Worm (Caenorhabditis elegans) whole organism, young adult: Measurements from ENCODE around the gene age-1.

ENCODE experiments used
- B0035.1 ChIP-seq: sonication (generic microtip); optimal IDR thresholded peaks from 2 replicates; lab custom pipeline; 2016; ENCODE audit warnings: missing genetic modification characterization, mild to moderate bottlenecking, missing compliant biosample characterization, missing genotype, missing genetic modification reagents
- D2030.7 ChIP-seq: fragments of 200-800 bp; sonication (Bioruptor generic); IDR thresholded peaks from 2 replicates; pipeline ENCODE4 v1.3.6; 2022; ENCODE audit warnings: missing genetic modification reagents, missing genetic modification characterization, missing compliant biosample characterization
- F33H1.4 ChIP-seq: fragments of 200-800 bp; sonication (Bioruptor generic); IDR thresholded peaks from 2 replicates; pipeline ENCODE4 v1.3.6; 2022; ENCODE audit warnings: missing genetic modification reagents, missing genetic modification characterization, missing compliant biosample characterization
- F37B4.10 ChIP-seq: fragments of 200-800 bp; sonication (Bioruptor generic); IDR thresholded peaks from 2 replicates; pipeline ENCODE4 v1.3.6; 2022; ENCODE audit warnings: missing genetic modification characterization, missing compliant biosample characterization
- F49E8.2 ChIP-seq: sonication (generic microtip); optimal IDR thresholded peaks from 3 replicates; lab custom pipeline; 2017; ENCODE audit warnings: missing genetic modification characterization, mild to moderate bottlenecking, missing compliant biosample characterization, antibody characterized with exemption, moderate library complexity; ENCODE audit not compliant: insufficient read depth
- Y56A3A.18 ChIP-seq: fragments of 200-800 bp; sonication (Bioruptor generic); IDR thresholded peaks from 2 replicates; pipeline ENCODE4 v1.3.6; 2022; ENCODE audit warnings: missing genetic modification reagents, missing genetic modification characterization, missing compliant biosample characterization
- ama-1 ChIP-seq, 3 experiments: fragments of 150-350 bp in 1 of 3; sonication (generic microtip) in 2 of 3; optimal IDR thresholded peaks; 2 replicates each; lab custom pipeline; 2014 to 2018; ENCODE audit warnings: missing biosample characterization in 2 of 3, missing genetic modification characterization in 2 of 3, missing genetic modification reagents in 2 of 3
- aptf-3 ChIP-seq: fragments of 200-800 bp; sonication (Bioruptor generic); IDR thresholded peaks from 2 replicates; pipeline ENCODE4 v1.3.6; 2022; ENCODE audit warnings: missing genetic modification characterization, missing compliant biosample characterization
- attf-6 ChIP-seq: fragments of 200-800 bp; sonication (Bioruptor generic); IDR thresholded peaks from 2 replicates; pipeline ENCODE4 v1.3.6; 2022; ENCODE audit warnings: missing genetic modification reagents, missing genetic modification characterization, missing compliant biosample characterization
- ceh-27 ChIP-seq: fragments of 200-800 bp; sonication (Bioruptor generic); optimal IDR thresholded peaks from 2 replicates; lab custom pipeline; 2018; ENCODE audit warnings: mild to moderate bottlenecking, missing genetic modification characterization, moderate library complexity, missing compliant biosample characterization
- ceh-40 ChIP-seq: fragments of 200-800 bp; sonication (Bioruptor generic); IDR thresholded peaks from 2 replicates; pipeline ENCODE4 v1.3.6; 2022; ENCODE audit warnings: missing genetic modification characterization, missing compliant biosample characterization
- ceh-79 ChIP-seq: sonication (generic microtip); optimal IDR thresholded peaks from 2 replicates; lab custom pipeline; 2017; ENCODE audit warnings: mild to moderate bottlenecking, missing genetic modification characterization, missing compliant biosample characterization
- egl-44 ChIP-seq: fragments of 200-800 bp; sonication (Bioruptor generic); IDR thresholded peaks from 2 replicates; pipeline ENCODE4 v1.3.6; 2022; ENCODE audit warnings: missing genetic modification reagents, missing genetic modification characterization, missing compliant biosample characterization
- egrh-3 ChIP-seq: fragments of 200-800 bp; sonication (Bioruptor generic); IDR thresholded peaks from 2 replicates; pipeline ENCODE4 v1.3.6; 2022; ENCODE audit warnings: missing genetic modification reagents, missing genetic modification characterization, missing compliant biosample characterization
- ekl-4 ChIP-seq: fragments of 200-800 bp; sonication (Bioruptor generic); IDR thresholded peaks from 2 replicates; pipeline ENCODE4 v1.3.6; 2022; ENCODE audit warnings: missing genetic modification reagents, missing genetic modification characterization, missing compliant biosample characterization
- hlh-26 ChIP-seq: fragments of 200-800 bp; sonication (Bioruptor generic); conservative IDR thresholded peaks from 2 replicates; pipeline ENCODE4 v1.3.6; 2022; ENCODE audit warnings: missing genetic modification reagents, missing genetic modification characterization, missing compliant biosample characterization
- hmg-1.2 ChIP-seq: fragments of 200-800 bp; sonication (Bioruptor generic); IDR thresholded peaks from 2 replicates; pipeline ENCODE4 v1.3.6; 2022; ENCODE audit warnings: missing genetic modification reagents, missing genetic modification characterization, missing compliant biosample characterization
- lag-1 ChIP-seq: fragments of 200-800 bp; sonication (Bioruptor generic); IDR thresholded peaks from 2 replicates; pipeline ENCODE4 v1.3.6; 2022; ENCODE audit warnings: missing genetic modification reagents, missing genetic modification characterization, missing compliant biosample characterization
- let-526 ChIP-seq: fragments of 200-800 bp; sonication (Bioruptor generic); IDR thresholded peaks from 2 replicates; pipeline ENCODE4 v1.3.6; 2022; ENCODE audit warnings: missing genetic modification reagents, missing genetic modification characterization, missing compliant biosample characterization
- let-607 ChIP-seq, 2 experiments: fragments of 200-800 bp in 1 of 2; sonication (Bioruptor generic) in 1 of 2; sonication (generic microtip) in 1 of 2; optimal IDR thresholded peaks; 2 replicates each; lab custom pipeline; 2016 to 2018; ENCODE audit warnings: mild to moderate bottlenecking in 2 of 2, missing compliant biosample characterization in 2 of 2, missing genetic modification characterization in 2 of 2, moderate library complexity in 2 of 2, missing genotype in 1 of 2
- lin-35 ChIP-seq, 3 experiments: fragments of 150-350 bp in 2 of 3; sonication (generic microtip) in 1 of 3; optimal IDR thresholded peaks; 2 replicates each; lab custom pipeline; 2014 to 2018; ENCODE audit warnings: missing biosample characterization in 3 of 3, missing genetic modification characterization in 3 of 3, missing genetic modification reagents in 3 of 3
- lin-40 ChIP-seq: sonication (generic microtip); optimal IDR thresholded peaks from 2 replicates; lab custom pipeline; 2016; ENCODE audit warnings: missing genetic modification characterization, mild to moderate bottlenecking, missing compliant biosample characterization, missing genotype, missing genetic modification reagents
- lsl-1 ChIP-seq: fragments of 200-800 bp; sonication (Bioruptor generic); optimal IDR thresholded peaks from 2 replicates; lab custom pipeline; 2018; ENCODE audit warnings: mild to moderate bottlenecking, missing genetic modification characterization, moderate library complexity, missing compliant biosample characterization
- mel-28 ChIP-seq: sonication (generic microtip); optimal IDR thresholded peaks from 2 replicates; lab custom pipeline; 2016; ENCODE audit warnings: borderline replicate concordance, mild to moderate bottlenecking, missing genetic modification characterization, missing compliant biosample characterization
- mes-4 ChIP-seq: sonication (generic microtip); optimal IDR thresholded peaks from 2 replicates; lab custom pipeline; 2016; ENCODE audit warnings: missing genotype, missing genetic modification characterization, missing compliant biosample characterization
- nhr-80 ChIP-seq: sonication (generic microtip); optimal IDR thresholded peaks from 2 replicates; lab custom pipeline; 2016; ENCODE audit warnings: missing genetic modification characterization, missing compliant biosample characterization
- rcor-1 ChIP-seq: fragments of 200-800 bp; sonication (Bioruptor generic); IDR thresholded peaks from 2 replicates; pipeline ENCODE4 v1.3.6; 2022; ENCODE audit warnings: missing genetic modification reagents, missing genetic modification characterization, missing compliant biosample characterization
- snpc-4 ChIP-seq, 5 experiments: fragments of 150-350 bp in 1 of 5; sonication (generic microtip) in 4 of 5; optimal IDR thresholded peaks; 2 replicates each; lab custom pipeline; 2014 to 2018; ENCODE audit warnings: missing genetic modification characterization in 5 of 5, missing biosample characterization in 3 of 5, antibody characterized with exemption in 2 of 5, mild to moderate bottlenecking in 2 of 5, missing compliant biosample characterization in 2 of 5, missing genotype in 2 of 5, moderate library complexity in 2 of 5, missing genetic modification reagents in 1 of 5
- tlf-1 ChIP-seq: fragments of 200-800 bp; sonication (Bioruptor generic); optimal IDR thresholded peaks from 2 replicates; lab custom pipeline; 2018; ENCODE audit warnings: mild to moderate bottlenecking, missing genetic modification characterization, missing compliant biosample characterization
- xnd-1 ChIP-seq: sonication (generic microtip); optimal IDR thresholded peaks from 2 replicates; lab custom pipeline; 2016; ENCODE audit warnings: missing genotype, missing genetic modification reagents, missing genetic modification characterization, missing compliant biosample characterization
- zim-3 ChIP-seq: sonication (generic microtip); optimal IDR thresholded peaks from 2 replicates; lab custom pipeline; 2017; ENCODE audit warnings: mild to moderate bottlenecking, missing genetic modification characterization, moderate library complexity, missing compliant biosample characterization
- ztf-22 ChIP-seq: fragments of 200-800 bp; sonication (Bioruptor generic); optimal IDR thresholded peaks from 2 replicates; lab custom pipeline; 2018; ENCODE audit warnings: mild to moderate bottlenecking, missing genetic modification characterization, moderate library complexity, missing compliant biosample characterization
- ztf-25 ChIP-seq: fragments of 200-800 bp; sonication (Bioruptor generic); IDR thresholded peaks from 2 replicates; pipeline ENCODE4 v1.3.6; 2022; ENCODE audit warnings: missing genetic modification reagents, missing genetic modification characterization, missing compliant biosample characterization
- ztf-3 ChIP-seq: fragments of 200-800 bp; sonication (Bioruptor generic); optimal IDR thresholded peaks from 2 replicates; lab custom pipeline; 2018; ENCODE audit warnings: mild to moderate bottlenecking, missing genetic modification characterization, missing compliant biosample characterization

age-1 gene

ce11 chrII:11503761-11504160 lies 23.1 kb downstream of the age-1 start:
- TF ChIP-seq tlf-1 (GFP tag; lab: Kevin White, UChicago): no peak
- no peak for TF ChIP-seq nhr-80 (tag; lab: Kevin White, UChicago)
- no peak for TF ChIP-seq snpc-4 (GFP tag; optimal IDR thresholded peaks at IDR 0.05; lab: Kevin White, UChicago)
- no peak for TF ChIP-seq snpc-4 (tag; optimal IDR thresholded peaks at IDR 0.05; lab: Kevin White, UChicago)
- TF ChIP-seq let-526 (GFP tag; lab: Robert Waterston, UW): 0 out of 2 replicates have a peak, but pooled peaks have one; percentile 21
- no peak for TF ChIP-seq ztf-22 (GFP tag; lab: Kevin White, UChicago)

- TF ChIP-seq lin-35 (GFP tag; optimal IDR thresholded peaks at IDR 0.05; lab: Kevin White, UChicago): no peak
- no peak for TF ChIP-seq lag-1
- no peak for TF ChIP-seq ceh-27 (GFP tag; lab: Kevin White, UChicago)
- TF ChIP-seq F33H1.4 (GFP tag; lab: Robert Waterston, UW): no peak
- no peak for TF ChIP-seq hmg-1.2 (GFP tag; lab: Robert Waterston, UW)
- TF ChIP-seq attf-6: no peak
- TF ChIP-seq zim-3 (tag; lab: Kevin White, UChicago): no peak
- TF ChIP-seq F37B4.10 (GFP tag; lab: Robert Waterston, UW): no peak
- TF ChIP-seq B0035.1 (tag; lab: Kevin White, UChicago): no peak
- TF ChIP-seq lsl-1: no peak
- TF ChIP-seq let-526 (GFP tag; lab: Robert Waterston, UW): no peak
- TF ChIP-seq mes-4: no peak
These were observed 24.9 kb downstream of the age-1 start for ce11 chrII:11501956-11502355.

- TF ChIP-seq ama-1 (optimal IDR thresholded peaks at IDR 0.05; lab: Kevin White, UChicago): no peak
- TF ChIP-seq ama-1 (GFP tag; optimal IDR thresholded peaks at IDR 0.05; lab: Kevin White, UChicago): no peak
- no peak for TF ChIP-seq ekl-4 (GFP tag; lab: Robert Waterston, UW)
- TF ChIP-seq ceh-79: no peak
- no peak for TF ChIP-seq ztf-25
- peak; percentile 5 for TF ChIP-seq lsl-1
- no peak for TF ChIP-seq egl-44 (GFP tag; lab: Robert Waterston, UW)
- no peak for TF ChIP-seq ztf-3 (GFP tag; lab: Kevin White, UChicago)
- TF ChIP-seq hlh-26: no peak
- TF ChIP-seq D2030.7 (GFP tag; lab: Robert Waterston, UW): no peak
- no peak for TF ChIP-seq mel-28 (tag; lab: Kevin White, UChicago)
- TF ChIP-seq lin-40 (tag; lab: Kevin White, UChicago): no peak
- peak; percentile 9 for TF ChIP-seq nhr-80 (tag; lab: Kevin White, UChicago)
- TF ChIP-seq let-607 (tag; optimal IDR thresholded peaks at IDR 0.05; lab: Kevin White, UChicago): no peak
- no peak for TF ChIP-seq ceh-40 (GFP tag; lab: Robert Waterston, UW)
- TF ChIP-seq, all 124 proteins: peak for 2
These were observed 26.7 kb downstream of the age-1 start, which contains the start of gene B0334.20 for ce11 chrII:11500198-11500597. B0334.20 (minus strand) TSS chrII:11500459.

ce11 chrII:11497365-11497764 lies 29.5 kb downstream of the age-1 start, which contains the start of gene B0334.5:
B0334.5 (plus strand) TSS chrII:11497665.
- TF ChIP-seq F49E8.2 (tag; lab: Kevin White, UChicago) (no peak), egrh-3 (GFP tag; lab: Robert Waterston, UW) (no peak), Y56A3A.18 (GFP tag; lab: Robert Waterston, UW) (no peak), snpc-4 (GFP tag; optimal IDR thresholded peaks at IDR 0.05; lab: Kevin White, UChicago) (no peak), snpc-4 (tag; optimal IDR thresholded peaks at IDR 0.05; lab: Kevin White, UChicago) (no peak), xnd-1 (tag; lab: Kevin White, UChicago) (no peak), aptf-3 (GFP tag; lab: Robert Waterston, UW) (no peak), rcor-1 (GFP tag; lab: Robert Waterston, UW) (no peak)
